Fruit fly (Drosophila melanogaster) Kc167 (cell line): ENCODE measurements around the gene mIF2.

Experiments
- Myc ChIP-seq: fragments of >200 bp; optimal IDR thresholded peaks from 2 replicates; lab custom pipeline; 2017; ENCODE audit warnings: missing external identifiers
- Sin3A ChIP-seq: fragments of >200 bp; optimal IDR thresholded peaks from 2 replicates; lab custom pipeline; 2018; ENCODE audit warnings: missing external identifiers
- h ChIP-seq: fragments of >200 bp; optimal IDR thresholded peaks from 3 replicates; lab custom pipeline; 2018; ENCODE audit warnings: missing external identifiers
- insv ChIP-seq: fragments of >200 bp; optimal IDR thresholded peaks from 3 replicates; lab custom pipeline; 2018; ENCODE audit warnings: missing external identifiers
- psq ChIP-seq: fragments of >200 bp; optimal IDR thresholded peaks from 2 replicates; lab custom pipeline; 2017; ENCODE audit warnings: missing external identifiers
- ttk ChIP-seq: sonication (Bioruptor generic); optimal IDR thresholded peaks from 2 replicates; lab custom pipeline; 2017; ENCODE audit warnings: missing external identifiers

dm6 chr3R:28586224-28586623 lies 41.6 kb upstream of the mIF2 start:
- TF ChIP-seq psq (lab: Kevin White, UChicago) (no peak), h (lab: Kevin White, UChicago) (no peak), Sin3A (lab: Kevin White, UChicago) (no peak), insv (lab: Kevin White, UChicago) (no peak), ttk (no peak), Myc (lab: Kevin White, UChicago) (no peak)
